Worm (Caenorhabditis elegans): ENCODE results near the gene tbc-10.

DNA sequence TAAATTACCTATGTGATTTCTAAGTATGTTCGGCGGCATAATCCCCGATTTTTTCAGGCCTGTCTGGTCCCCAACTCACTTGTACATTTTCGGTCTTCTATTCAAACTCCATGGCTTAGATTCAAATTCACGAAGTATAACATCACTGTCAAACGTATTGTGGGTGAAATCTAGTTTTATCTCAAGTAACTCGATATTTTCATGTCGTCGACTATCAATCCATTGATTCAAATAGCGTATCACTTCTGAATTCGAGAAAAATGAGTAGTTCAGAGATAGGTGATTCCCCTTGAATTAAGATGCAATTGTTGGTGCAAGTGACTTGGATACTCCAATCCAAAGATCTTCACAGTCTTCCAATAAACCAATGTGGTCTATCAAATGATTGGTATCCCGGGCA, 18.4 kb upstream of the tbc-10 start:
- no peak for TF ChIP-seq ztf-29 (GFP tag; IDR thresholded peaks at IDR 0.05)
- TF ChIP-seq cog-1 (tag; optimal IDR thresholded peaks at IDR 0.05), result no peak
- no peak for TF ChIP-seq klf-2 (GFP tag; conservative IDR thresholded peaks at IDR 0.05)
- TF ChIP-seq T22C8.4 (GFP tag; IDR thresholded peaks at IDR 0.05), result no peak
- no peak for TF ChIP-seq ztf-23 (GFP tag; IDR thresholded peaks at IDR 0.05)
- no peak for TF ChIP-seq flt-1 (GFP tag; IDR thresholded peaks at IDR 0.05)
- no peak for TF ChIP-seq tab-1 (GFP tag; IDR thresholded peaks at IDR 0.05)
- no peak for TF ChIP-seq ref-1 (GFP tag; conservative IDR thresholded peaks at IDR 0.05)
- TF ChIP-seq med-1 (GFP tag; optimal IDR thresholded peaks at IDR 0.05; ENCODE audit: insufficient read depth), result no peak
